Comparison of ENCODE assay signal across 7 fruit fly cellular contexts in genomic region chr3L:16011319-16012210, dm6.
A peak's percentile ranks its signal among the peaks of the same experiment; 100 is the strongest.
TF ChIP-seq lines count a peak whose summit lies in the region.

TSS of gene mib1 (minus strand) at chr3L:16011812.

- peak; percentile 55 for TF ChIP-seq CTCF in S2 (optimal IDR thresholded peaks at IDR 0.05; lab: Kevin White, UChicago)
- peak; percentile 63 for TF ChIP-seq CTCF in whole organism, embryonic (GFP tag; optimal IDR thresholded peaks at IDR 0.05; lab: Kevin White, UChicago)

TF ChIP-seq in whole organism, 6 proteins besides CTCF, POLR2A, EP300 and RAD21:
- TF ChIP-seq psq (optimal IDR thresholded peaks at IDR 0.05; lab: Kevin White, UChicago) (no peak), CG8478 (optimal IDR thresholded peaks at IDR 0.05; lab: Kevin White, UChicago) (peak; percentile 3)

TF ChIP-seq in whole organism, adult, 20 proteins besides CTCF, POLR2A, EP300 and RAD21 (continues in another document):
- TF ChIP-seq Hr96 (GFP tag; optimal IDR thresholded peaks at IDR 0.05; lab: Kevin White, UChicago): peak; percentile 31
- TF ChIP-seq CG1620 (GFP tag; optimal IDR thresholded peaks at IDR 0.05; lab: Kevin White, UChicago): no peak
- TF ChIP-seq cic (GFP tag; optimal IDR thresholded peaks at IDR 0.05; lab: Kevin White, UChicago): peak; percentile 76
- TF ChIP-seq Crg-1 (GFP tag; optimal IDR thresholded peaks at IDR 0.05; lab: Kevin White, UChicago): no peak
- TF ChIP-seq CG12768 (GFP tag; optimal IDR thresholded peaks at IDR 0.05; lab: Kevin White, UChicago): peak; percentile 31
- peak; percentile 22 for TF ChIP-seq tj (GFP tag; optimal IDR thresholded peaks at IDR 0.05; lab: Kevin White, UChicago)
- no peak for TF ChIP-seq toe (GFP tag; optimal IDR thresholded peaks at IDR 0.05; lab: Kevin White, UChicago)
- no peak for TF ChIP-seq kay (GFP tag; lab: Kevin White, UChicago; ENCODE audit: borderline replicate concordance)
- no peak for TF ChIP-seq Clk (GFP tag; optimal IDR thresholded peaks at IDR 0.05; lab: Kevin White, UChicago)
- no peak for TF ChIP-seq CG5204 (GFP tag; optimal IDR thresholded peaks at IDR 0.05; lab: Kevin White, UChicago)
- no peak for TF ChIP-seq cnc (optimal IDR thresholded peaks at IDR 0.05; lab: Kevin White, UChicago)
- TF ChIP-seq Mnt (GFP tag; optimal IDR thresholded peaks at IDR 0.05; lab: Kevin White, UChicago): peak; percentile 30
- TF ChIP-seq CG14711 (tag; optimal IDR thresholded peaks at IDR 0.05; lab: Kevin White, UChicago): peak; percentile 40
- TF ChIP-seq pad (GFP tag; optimal IDR thresholded peaks at IDR 0.05; lab: Kevin White, UChicago): peak; percentile 53
- TF ChIP-seq CG7045 (GFP tag; optimal IDR thresholded peaks at IDR 0.05; lab: Kevin White, UChicago): no peak
- peak; percentile 44 for TF ChIP-seq ovo (GFP tag; optimal IDR thresholded peaks at IDR 0.05; lab: Kevin White, UChicago)
- TF ChIP-seq CG33017 (tag; optimal IDR thresholded peaks at IDR 0.05; lab: Kevin White, UChicago): no peak
- peak; percentile 71 for TF ChIP-seq bab1 (GFP tag; optimal IDR thresholded peaks at IDR 0.05; lab: Kevin White, UChicago)

TF ChIP-seq in whole organism, embryonic, 481 proteins besides CTCF, POLR2A, EP300 and RAD21 (continues in another document):
- no peak for TF ChIP-seq ind (GFP tag; optimal IDR thresholded peaks at IDR 0.05; lab: Kevin White, UChicago)
- TF ChIP-seq abd-A (tag; optimal IDR thresholded peaks at IDR 0.05; lab: Kevin White, UChicago): peak; percentile 80
- TF ChIP-seq Med (GFP tag; lab: Kevin White, UChicago): peak; percentile 91
- TF ChIP-seq CG10654 (GFP tag; optimal IDR thresholded peaks at IDR 0.05; lab: Kevin White, UChicago): no peak
- TF ChIP-seq gcm2 (GFP tag; optimal IDR thresholded peaks at IDR 0.05; lab: Kevin White, UChicago): no peak
- TF ChIP-seq hbn (GFP tag; IDR thresholded peaks at IDR 0.05; lab: Robert Waterston, UW; ENCODE audit: partially characterized antibody): peak; percentile 91
- TF ChIP-seq B-H2 (GFP tag; optimal IDR thresholded peaks at IDR 0.05; lab: Kevin White, UChicago): peak; percentile 58
- TF ChIP-seq dysf (GFP tag; IDR thresholded peaks at IDR 0.05; lab: Robert Waterston, UW): peak; percentile 27; the same call in 1 of the 3 replicates
- TF ChIP-seq chm (GFP tag; IDR thresholded peaks at IDR 0.05; lab: Robert Waterston, UW): peak; percentile 68; the same call in 1 of the 2 replicates
- TF ChIP-seq bowl (GFP tag; IDR thresholded peaks at IDR 0.05; lab: Robert Waterston, UW): no peak
- TF ChIP-seq Blimp-1 (GFP tag; optimal IDR thresholded peaks at IDR 0.05; lab: Kevin White, UChicago): peak; percentile 18
- TF ChIP-seq klu (GFP tag; IDR thresholded peaks at IDR 0.05; lab: Robert Waterston, UW): peak; percentile 25; the same call in 1 of the 2 replicates
- peak; percentile 62; the same call in 1 of the 3 replicates for TF ChIP-seq sr (GFP tag; IDR thresholded peaks at IDR 0.05; lab: Robert Waterston, UW)
- no peak for TF ChIP-seq Lim3 (GFP tag; IDR thresholded peaks at IDR 0.05; lab: Robert Waterston, UW)
- peak; percentile 82 for TF ChIP-seq sens (GFP tag; lab: Kevin White, UChicago)
- no peak for TF ChIP-seq slou (GFP tag; optimal IDR thresholded peaks at IDR 0.05; lab: Kevin White, UChicago)
- TF ChIP-seq CG6175 (GFP tag; IDR thresholded peaks at IDR 0.05; lab: Robert Waterston, UW): no peak
- 0 out of 2 replicates have a peak, but pooled peaks have one; percentile 5 for TF ChIP-seq CG14441 (GFP tag; IDR thresholded peaks at IDR 0.05; lab: Robert Waterston, UW)

TF ChIP-seq in whole organism, prepupa, 60 proteins besides CTCF, POLR2A, EP300 and RAD21 (continues in another document):
- TF ChIP-seq CG8319 (GFP tag; optimal IDR thresholded peaks at IDR 0.05; lab: Kevin White, UChicago) (peak; percentile 36), Eip78C (GFP tag; lab: Kevin White, UChicago) (peak; percentile 61), Met (GFP tag; optimal IDR thresholded peaks at IDR 0.05; lab: Kevin White, UChicago) (no peak), CG3032 (tag; optimal IDR thresholded peaks at IDR 0.05; lab: Kevin White, UChicago) (no peak), vri (GFP tag; optimal IDR thresholded peaks at IDR 0.05; lab: Kevin White, UChicago) (no peak), Lpt (GFP tag; optimal IDR thresholded peaks at IDR 0.05; lab: Kevin White, UChicago) (peak; percentile 32), CG6854 (GFP tag; optimal IDR thresholded peaks at IDR 0.05; lab: Kevin White, UChicago) (peak; percentile 67), CG32006 (GFP tag; optimal IDR thresholded peaks at IDR 0.05; lab: Kevin White, UChicago) (peak; percentile 24), CG8119 (GFP tag; IDR thresholded peaks at IDR 0.05; lab: Robert Waterston, UW) (peak; percentile 60; the same call in 1 of the 3 replicates), CG10631 (GFP tag; optimal IDR thresholded peaks at IDR 0.05; lab: Kevin White, UChicago) (no peak), CG16779 (tag; optimal IDR thresholded peaks at IDR 0.05; lab: Kevin White, UChicago) (peak; percentile 43), Ets21C (GFP tag; optimal IDR thresholded peaks at IDR 0.05; lab: Kevin White, UChicago) (no peak), CG11294 (GFP tag; IDR thresholded peaks at IDR 0.05; lab: Robert Waterston, UW) (no peak; the same call in 1 of the 2 replicates), esn (GFP tag; optimal IDR thresholded peaks at IDR 0.05; lab: Kevin White, UChicago) (no peak), Hr4 (GFP tag; optimal IDR thresholded peaks at IDR 0.05; lab: Kevin White, UChicago) (no peak), CG31627 (GFP tag; optimal IDR thresholded peaks at IDR 0.05; lab: Kevin White, UChicago) (no peak), acj6 (GFP tag; optimal IDR thresholded peaks at IDR 0.05; lab: Kevin White, UChicago) (peak; percentile 5), fd59A (GFP tag; optimal IDR thresholded peaks at IDR 0.05; lab: Kevin White, UChicago) (peak; percentile 4), achi (GFP tag; optimal IDR thresholded peaks at IDR 0.05; lab: Kevin White, UChicago) (no peak)

TF ChIP-seq in whole organism, pupa, 21 proteins besides CTCF, POLR2A, EP300 and RAD21 (continues in another document):
- TF ChIP-seq CG17806 (tag; optimal IDR thresholded peaks at IDR 0.05; lab: Kevin White, UChicago) (no peak), CG10348 (GFP tag; IDR thresholded peaks at IDR 0.05; lab: Robert Waterston, UW) (no peak), CG14655 (GFP tag; optimal IDR thresholded peaks at IDR 0.05; lab: Kevin White, UChicago) (no peak), CG12605 (GFP tag; IDR thresholded peaks at IDR 0.05; lab: Robert Waterston, UW) (0 out of 2 replicates have a peak, but pooled peaks have one; percentile 29), CG8301 (tag; optimal IDR thresholded peaks at IDR 0.05; lab: Kevin White, UChicago) (no peak), gl (tag; optimal IDR thresholded peaks at IDR 0.05; lab: Kevin White, UChicago) (no peak), CG4496 (GFP tag; IDR thresholded peaks at IDR 0.05; lab: Robert Waterston, UW) (peak; percentile 32; the same call in 1 of the 3 replicates), Snoo (tag; optimal IDR thresholded peaks at IDR 0.05; lab: Kevin White, UChicago) (peak; percentile 36), Pif1B (GFP tag; optimal IDR thresholded peaks at IDR 0.05; lab: Kevin White, UChicago) (peak; percentile 37), CG15710 (tag; optimal IDR thresholded peaks at IDR 0.05; lab: Kevin White, UChicago) (no peak), CG13204 (GFP tag; optimal IDR thresholded peaks at IDR 0.05; lab: Kevin White, UChicago) (peak; percentile 93), Ets98B (GFP tag; IDR thresholded peaks at IDR 0.05; lab: Robert Waterston, UW) (peak; percentile 26), rn (GFP tag; IDR thresholded peaks at IDR 0.05; lab: Robert Waterston, UW) (0 out of 2 replicates have a peak, but pooled peaks have one; percentile 26), fd96Ca (GFP tag; IDR thresholded peaks at IDR 0.05; lab: Robert Waterston, UW) (peak; percentile 68; the same call in 1 of the 3 replicates), CG9948 (tag; optimal IDR thresholded peaks at IDR 0.05; lab: Kevin White, UChicago) (no peak), EcR (GFP tag; optimal IDR thresholded peaks at IDR 0.05; lab: Kevin White, UChicago) (peak; percentile 27), CG8159 (tag; optimal IDR thresholded peaks at IDR 0.05; lab: Kevin White, UChicago) (no peak), CG32121 (GFP tag; IDR thresholded peaks at IDR 0.05; lab: Robert Waterston, UW) (no peak; the same call in none of the 2 replicates), CG34367 (tag; optimal IDR thresholded peaks at IDR 0.05; lab: Kevin White, UChicago) (no peak), D1 (tag; optimal IDR thresholded peaks at IDR 0.05; lab: Kevin White, UChicago) (no peak)

TF ChIP-seq in whole organism, wandering third instar larva, 38 proteins besides CTCF, POLR2A, EP300 and RAD21:
- TF ChIP-seq Hr83 (GFP tag; optimal IDR thresholded peaks at IDR 0.05; lab: Kevin White, UChicago; ENCODE audit: poor library complexity, severe bottlenecking): peak; percentile 71
- no peak for TF ChIP-seq brk (GFP tag; optimal IDR thresholded peaks at IDR 0.05; lab: Kevin White, UChicago)
- TF ChIP-seq Myc (optimal IDR thresholded peaks at IDR 0.05; lab: Kevin White, UChicago): peak; percentile 6
- TF ChIP-seq dmrt93B (GFP tag; optimal IDR thresholded peaks at IDR 0.05; lab: Kevin White, UChicago): no peak
- TF ChIP-seq foxo (GFP tag; optimal IDR thresholded peaks at IDR 0.05; lab: Kevin White, UChicago): peak in 1 of 2 experiments; percentile 18
- TF ChIP-seq Dif (GFP tag; optimal IDR thresholded peaks at IDR 0.05; lab: Kevin White, UChicago; ENCODE audit: partially characterized antibody): peak; percentile 14
- TF ChIP-seq Abd-B (GFP tag; optimal IDR thresholded peaks at IDR 0.05; lab: Kevin White, UChicago): no peak
- no peak for TF ChIP-seq dsf (GFP tag; optimal IDR thresholded peaks at IDR 0.05; lab: Kevin White, UChicago; ENCODE audit: borderline replicate concordance)
- TF ChIP-seq Dfd (GFP tag; optimal IDR thresholded peaks at IDR 0.05; lab: Kevin White, UChicago): peak; percentile 85
- peak; percentile 43 for TF ChIP-seq Sp1 (GFP tag; optimal IDR thresholded peaks at IDR 0.05; lab: Kevin White, UChicago)
- TF ChIP-seq h (GFP tag; optimal IDR thresholded peaks at IDR 0.05; lab: Kevin White, UChicago): peak; percentile 14
- no peak for TF ChIP-seq usp (GFP tag; optimal IDR thresholded peaks at IDR 0.05; lab: Kevin White, UChicago)
- peak; percentile 34 for TF ChIP-seq fru (GFP tag; optimal IDR thresholded peaks at IDR 0.05; lab: Kevin White, UChicago)
- peak; percentile 63 for TF ChIP-seq N (GFP tag; optimal IDR thresholded peaks at IDR 0.05; lab: Kevin White, UChicago)
- TF ChIP-seq HLH106 (tag; optimal IDR thresholded peaks at IDR 0.05; lab: Kevin White, UChicago): peak; percentile 25
- TF ChIP-seq woc (GFP tag; optimal IDR thresholded peaks at IDR 0.05; lab: Kevin White, UChicago): peak; percentile 88
- peak; percentile 29 for TF ChIP-seq psq (GFP tag; optimal IDR thresholded peaks at IDR 0.05; lab: Kevin White, UChicago)
- TF ChIP-seq Rel (GFP tag; optimal IDR thresholded peaks at IDR 0.05; lab: Kevin White, UChicago): no peak
- peak; percentile 56 for TF ChIP-seq Rel (tag; optimal IDR thresholded peaks at IDR 0.05; lab: Kevin White, UChicago)
- TF ChIP-seq dl (GFP tag; optimal IDR thresholded peaks at IDR 0.05; lab: Kevin White, UChicago; ENCODE audit: insufficient read depth in 1 of 2, partially characterized antibody in 2 of 2): no peak
